Fruit fly (Drosophila melanogaster): ENCODE results near the gene Mesh1.

Mesh1 gene

dm6 chr3R:29238623-29239022 lies 36.3 kb upstream of the Mesh1 start, which contains the start of gene CG11951:
Gene CG11951, minus strand, starts transcription at chr3R:29238723.
- TF ChIP-seq gce (GFP tag; IDR thresholded peaks at IDR 0.05): no peak
- TF ChIP-seq CG1602 (GFP tag; optimal IDR thresholded peaks at IDR 0.05): no peak
- TF ChIP-seq caup (GFP tag; optimal IDR thresholded peaks at IDR 0.05; ENCODE audit: severe bottlenecking): no peak
- no peak for TF ChIP-seq CG16815 (GFP tag; optimal IDR thresholded peaks at IDR 0.05)
- no peak for TF ChIP-seq Atf-2 (GFP tag; optimal IDR thresholded peaks at IDR 0.05)
- TF ChIP-seq tna (GFP tag; IDR thresholded peaks at IDR 0.05; ENCODE audit: partially characterized antibody): no peak
- TF ChIP-seq CG2129 (GFP tag; IDR thresholded peaks at IDR 0.05; ENCODE audit: partially characterized antibody): no peak
- TF ChIP-seq CG17829 (tag; optimal IDR thresholded peaks at IDR 0.05): no peak
- TF ChIP-seq HLH4C (GFP tag; IDR thresholded peaks at IDR 0.05; ENCODE audit: partially characterized antibody): no peak
- TF ChIP-seq Dp (GFP tag; optimal IDR thresholded peaks at IDR 0.05): no peak
- TF ChIP-seq tx (GFP tag; optimal IDR thresholded peaks at IDR 0.05): no peak
- no peak for TF ChIP-seq CG14050 (GFP tag; IDR thresholded peaks at IDR 0.05)
- TF ChIP-seq Kr (GFP tag; optimal IDR thresholded peaks at IDR 0.05): no peak
- TF ChIP-seq fd96Cb (tag; optimal IDR thresholded peaks at IDR 0.05): no peak
- no peak for TF ChIP-seq CG9609 (GFP tag; optimal IDR thresholded peaks at IDR 0.05)
- TF ChIP-seq gem (tag; optimal IDR thresholded peaks at IDR 0.05): no peak
- no peak for TF ChIP-seq CG15601 (tag; optimal IDR thresholded peaks at IDR 0.05)
- no peak for TF ChIP-seq wdn (GFP tag; IDR thresholded peaks at IDR 0.05)
- TF ChIP-seq cato (GFP tag; optimal IDR thresholded peaks at IDR 0.05; ENCODE audit: borderline replicate concordance): no peak
- no peak for TF ChIP-seq HmgZ (tag; optimal IDR thresholded peaks at IDR 0.05)

dm6 chr3R:29230552-29231102 lies 28.3 kb upstream of the Mesh1 start:
- peak; percentile 1 for TF ChIP-seq ind (GFP tag; optimal IDR thresholded peaks at IDR 0.05)
- peak; percentile 83 for TF ChIP-seq Med (GFP tag)
- TF ChIP-seq lmd (GFP tag; IDR thresholded peaks at IDR 0.05): peak; percentile 42; the same call in 1 of the 2 replicates
- peak; percentile 84 for TF ChIP-seq exex (tag; optimal IDR thresholded peaks at IDR 0.05)
- peak; percentile 71 for TF ChIP-seq mirr (GFP tag; optimal IDR thresholded peaks at IDR 0.05)
- TF ChIP-seq MBD-R2 (GFP tag; IDR thresholded peaks at IDR 0.05): peak; percentile 7; the same call in 1 of the 2 replicates
- TF ChIP-seq chm (GFP tag; IDR thresholded peaks at IDR 0.05): no peak
- no peak for TF ChIP-seq Dll (GFP tag; IDR thresholded peaks at IDR 0.05; ENCODE audit: partially characterized antibody)
- TF ChIP-seq CG17328 (GFP tag; IDR thresholded peaks at IDR 0.05): no peak
- peak; percentile 61 for TF ChIP-seq cwo (GFP tag; optimal IDR thresholded peaks at IDR 0.05)
- peak; percentile 68 for TF ChIP-seq CG32532 (GFP tag; IDR thresholded peaks at IDR 0.05)
- TF ChIP-seq sisA (GFP tag; IDR thresholded peaks at IDR 0.05): 0 out of 2 replicates have a peak, but pooled peaks have one; percentile 27
- TF ChIP-seq CG11456 (GFP tag; IDR thresholded peaks at IDR 0.05): peak; percentile 51; the same call in 1 of the 3 replicates
- no peak for TF ChIP-seq Sin3A (optimal IDR thresholded peaks at IDR 0.05)
- 0 out of 2 replicates have a peak, but pooled peaks have one; percentile 23 for TF ChIP-seq Dref (GFP tag; IDR thresholded peaks at IDR 0.05)
- TF ChIP-seq row (GFP tag; IDR thresholded peaks at IDR 0.05): peak; percentile 65
- TF ChIP-seq CG9932 (GFP tag; IDR thresholded peaks at IDR 0.05): peak; percentile 36; the same call in 1 of the 2 replicates
- TF ChIP-seq CG8765 (GFP tag; IDR thresholded peaks at IDR 0.05): 0 out of 2 replicates have a peak, but pooled peaks have one; percentile 7
- TF ChIP-seq Pdp1 (GFP tag; optimal IDR thresholded peaks at IDR 0.05): peak in 1 of 2 experiments; percentile 96
- TF ChIP-seq CG10321 (GFP tag; IDR thresholded peaks at IDR 0.05): no peak
- no peak for TF ChIP-seq tll (GFP tag; optimal IDR thresholded peaks at IDR 0.05)
- TF ChIP-seq H2.0 (GFP tag; IDR thresholded peaks at IDR 0.05): peak; percentile 18; the same call in 1 of the 2 replicates
- TF ChIP-seq CG15601 (tag; optimal IDR thresholded peaks at IDR 0.05): no peak
- TF ChIP-seq CG10147 (GFP tag; optimal IDR thresholded peaks at IDR 0.05): no peak
- TF ChIP-seq slbo (GFP tag; IDR thresholded peaks at IDR 0.05): peak; percentile 45; the same call in 1 of the 2 replicates
- TF ChIP-seq prd (optimal IDR thresholded peaks at IDR 0.05): no peak
- 0 out of 3 replicates have a peak, but pooled peaks have one; percentile 11 for TF ChIP-seq prd (GFP tag; IDR thresholded peaks at IDR 0.05)
- no peak for TF ChIP-seq Bdp1 (GFP tag; optimal IDR thresholded peaks at IDR 0.05)
- 0 out of 3 replicates have a peak, but pooled peaks have one; percentile 19 for TF ChIP-seq CG34422 (GFP tag; IDR thresholded peaks at IDR 0.05)
- peak; percentile 47; the same call in 1 of the 2 replicates for TF ChIP-seq CG11085 (GFP tag; IDR thresholded peaks at IDR 0.05)
- TF ChIP-seq CG10959 (GFP tag; IDR thresholded peaks at IDR 0.05): no peak
